Worm (Caenorhabditis elegans) whole organism, midembryonic: ENCODE measurements around the gene F14H12.7.

Experiments
- T22C8.4 ChIP-seq: fragments of 200-800 bp; sonication (Bioruptor generic); IDR thresholded peaks from 2 replicates; pipeline ENCODE4 v1.3.6; 2022; ENCODE audit warnings: missing genetic modification characterization, missing compliant biosample characterization
- cog-1 ChIP-seq: sonication (generic microtip); optimal IDR thresholded peaks from 2 replicates; lab custom pipeline; 2016; ENCODE audit warnings: missing genetic modification characterization, missing compliant biosample characterization
- flt-1 ChIP-seq: fragments of 200-800 bp; sonication (Bioruptor generic); IDR thresholded peaks from 2 replicates; pipeline ENCODE4 v1.3.6; 2022; ENCODE audit warnings: missing genetic modification characterization, missing compliant biosample characterization
- klf-2 ChIP-seq: fragments of 200-800 bp; sonication (Bioruptor generic); conservative IDR thresholded peaks from 2 replicates; pipeline ENCODE4 v1.3.6; 2022; ENCODE audit warnings: missing genetic modification reagents, missing genetic modification characterization, missing compliant biosample characterization
- med-1 ChIP-seq: sonication (generic microtip); optimal IDR thresholded peaks from 2 replicates; lab custom pipeline; 2017; ENCODE audit warnings: missing genetic modification characterization, mild to moderate bottlenecking, missing compliant biosample characterization, antibody characterized with exemption, missing genetic modification reagents; ENCODE audit not compliant: insufficient read depth
- ref-1 ChIP-seq: fragments of 200-800 bp; sonication (Bioruptor generic); conservative IDR thresholded peaks from 2 replicates; pipeline ENCODE4 v1.3.6; 2022; ENCODE audit warnings: missing genetic modification reagents, missing genetic modification characterization, missing compliant biosample characterization
- tab-1 ChIP-seq: fragments of 200-800 bp; sonication (Bioruptor generic); IDR thresholded peaks from 2 replicates; pipeline ENCODE4 v1.3.6; 2022; ENCODE audit warnings: missing genetic modification characterization, missing compliant biosample characterization
- ztf-23 ChIP-seq: fragments of 200-800 bp; sonication (Bioruptor generic); IDR thresholded peaks from 2 replicates; pipeline ENCODE4 v1.3.6; 2022; ENCODE audit warnings: missing genetic modification reagents, missing genetic modification characterization, missing compliant biosample characterization
- ztf-29 ChIP-seq: fragments of 200-800 bp; sonication (Bioruptor generic); IDR thresholded peaks from 2 replicates; pipeline ENCODE4 v1.3.6; 2022; ENCODE audit warnings: missing genetic modification reagents, missing genetic modification characterization, missing compliant biosample characterization

F14H12.7 gene

ce11 chrX:4320563-4320962 is 41.9 kb downstream of the F14H12.7 start, which contains the start of gene dop-6:
TSS of gene dop-6 (plus strand) at chrX:4320863.
- TF ChIP-seq klf-2 (GFP tag; lab: Robert Waterston, UW) (no peak), ztf-23 (GFP tag; lab: Robert Waterston, UW) (no peak), ztf-29 (GFP tag; lab: Robert Waterston, UW) (no peak), ref-1 (no peak), med-1 (GFP tag; lab: Kevin White, UChicago) (no peak), tab-1 (GFP tag; lab: Robert Waterston, UW) (no peak), flt-1 (GFP tag; lab: Robert Waterston, UW) (no peak), T22C8.4 (GFP tag; lab: Robert Waterston, UW) (no peak), cog-1 (no peak)

- no peak for TF ChIP-seq ztf-23 (GFP tag; lab: Robert Waterston, UW)
- no peak for TF ChIP-seq cog-1
- TF ChIP-seq ref-1 = no peak
- no peak for TF ChIP-seq flt-1 (GFP tag; lab: Robert Waterston, UW)
- TF ChIP-seq ztf-29 (GFP tag; lab: Robert Waterston, UW) = no peak
- TF ChIP-seq med-1 (GFP tag; lab: Kevin White, UChicago) = no peak
- TF ChIP-seq T22C8.4 (GFP tag; lab: Robert Waterston, UW) = no peak
- TF ChIP-seq klf-2 (GFP tag; lab: Robert Waterston, UW) = no peak
These were observed 45.3 kb downstream of the F14H12.7 start for ce11 chrX:4317095-4317494.

ce11 chrX:4314939-4315338 is 47.5 kb downstream of the F14H12.7 start:
- TF ChIP-seq cog-1 = no peak
- no peak for TF ChIP-seq T22C8.4 (GFP tag; lab: Robert Waterston, UW)
- TF ChIP-seq flt-1 (GFP tag; lab: Robert Waterston, UW) = no peak
- no peak for TF ChIP-seq ztf-23 (GFP tag; lab: Robert Waterston, UW)
- no peak for TF ChIP-seq klf-2 (GFP tag; lab: Robert Waterston, UW)
